Fruit fly (Drosophila melanogaster) whole organism, embryonic: ENCODE data around the gene CG42876.

Experiments used
- CG10267 ChIP-seq: fragments of 200-800 bp; sonication (Bioruptor generic); optimal IDR thresholded peaks from 2 replicates; lab custom pipeline; 2018; ENCODE audit warnings: missing biosample characterization, mild to moderate bottlenecking, missing genetic modification characterization, moderate library complexity
- CG12769 ChIP-seq: fragments of 200-800 bp; sonication (Bioruptor generic); optimal IDR thresholded peaks from 2 replicates; lab custom pipeline; 2019; ENCODE audit warnings: missing biosample characterization, mild to moderate bottlenecking, missing genetic modification characterization, moderate library complexity
- CG13287 ChIP-seq: fragments of 200-800 bp; sonication (Bioruptor generic); IDR thresholded peaks from 2 replicates; pipeline ENCODE4 v1.3.6; 2022; ENCODE audit warnings: missing biosample characterization, missing genetic modification characterization; ENCODE audit not compliant: partially characterized antibody
- CG14710 ChIP-seq: fragments of 200-800 bp; sonication (Bioruptor generic); optimal IDR thresholded peaks from 3 replicates; lab custom pipeline; 2019; ENCODE audit warnings: missing biosample characterization, mild to moderate bottlenecking, missing genetic modification characterization, moderate library complexity
- CG15269 ChIP-seq: fragments of 200-800 bp; sonication (Bioruptor generic); optimal IDR thresholded peaks from 2 replicates; lab custom pipeline; 2018; ENCODE audit warnings: missing biosample characterization, mild to moderate bottlenecking, missing genetic modification characterization, moderate library complexity
- CG16813 ChIP-seq: fragments of 200-800 bp; sonication (Bioruptor generic); IDR thresholded peaks from 3 replicates; pipeline ENCODE4 v1.3.6; 2022; ENCODE audit warnings: missing biosample characterization, missing genetic modification characterization; ENCODE audit not compliant: partially characterized antibody
- CG18764 ChIP-seq: fragments of 200-800 bp; sonication (Bioruptor generic); optimal IDR thresholded peaks from 3 replicates; lab custom pipeline; 2016; ENCODE audit warnings: missing biosample characterization, missing genetic modification characterization
- CG2120 ChIP-seq: fragments of 200-800 bp; sonication (Bioruptor generic); optimal IDR thresholded peaks from 3 replicates; lab custom pipeline; 2016; ENCODE audit warnings: missing biosample characterization, missing genetic modification characterization
- CG2199 ChIP-seq: fragments of 200-800 bp; sonication (Bioruptor generic); IDR thresholded peaks from 3 replicates; pipeline ENCODE4 v1.3.6; 2022; ENCODE audit warnings: missing biosample characterization, missing genetic modification characterization
- CG3726 ChIP-seq: fragments of 200-800 bp; sonication (Bioruptor generic); IDR thresholded peaks from 3 replicates; pipeline ENCODE4, ENCODE4 v1.3.6; 2022; ENCODE audit warnings: missing biosample characterization, missing genetic modification characterization
- CG8281 ChIP-seq: fragments of 200-800 bp; sonication (Bioruptor generic); optimal IDR thresholded peaks from 2 replicates; lab custom pipeline; 2018; ENCODE audit warnings: missing biosample characterization, mild to moderate bottlenecking, missing genetic modification characterization, moderate library complexity
- CG9437 ChIP-seq: fragments of 200-800 bp; sonication (Bioruptor generic); optimal IDR thresholded peaks from 2 replicates; lab custom pipeline; 2018; ENCODE audit warnings: missing biosample characterization, mild to moderate bottlenecking, missing genetic modification characterization
- Hr78 ChIP-seq, 2 experiments: fragments of 200-800 bp in 1 of 2; fragments of >200 bp in 1 of 2; sonication (Bioruptor generic) in 1 of 2; optimal IDR thresholded peaks; 2 replicates each; lab custom pipeline; 2017 to 2019; ENCODE audit warnings: missing biosample characterization in 2 of 2, missing genetic modification characterization in 2 of 2, mild to moderate bottlenecking in 1 of 2, moderate library complexity in 1 of 2
- Pdp1 ChIP-seq, 2 experiments: fragments of 200-800 bp; sonication (Bioruptor generic); optimal IDR thresholded peaks; 3 replicates each; lab custom pipeline; 2016; ENCODE audit warnings: missing biosample characterization in 2 of 2, missing genetic modification characterization in 2 of 2, mild to moderate bottlenecking in 1 of 2, moderate library complexity in 1 of 2
- Sox102F ChIP-seq: fragments of 200-800 bp; sonication (Bioruptor generic); optimal IDR thresholded peaks from 2 replicates; lab custom pipeline; 2018; ENCODE audit warnings: missing biosample characterization, mild to moderate bottlenecking, missing genetic modification characterization, moderate library complexity
- Trl ChIP-seq, 3 experiments: fragments of >200 bp in 2 of 3; fragments of 200-800 bp in 1 of 3; sonication (Bioruptor generic) in 1 of 3; optimal IDR thresholded peaks; 2 replicates in 1 of 3; 3 replicates in 2 of 3; lab custom pipeline; 2016 to 2017; ENCODE audit warnings: missing biosample characterization in 1 of 3, missing genetic modification characterization in 1 of 3
- ac ChIP-seq: fragments of 200-800 bp; sonication (Bioruptor generic); optimal IDR thresholded peaks from 3 replicates; lab custom pipeline; 2017; ENCODE audit warnings: missing biosample characterization, mild to moderate bottlenecking, missing genetic modification characterization
- chinmo ChIP-seq: fragments of 200-800 bp; sonication (Bioruptor generic); IDR thresholded peaks from 4 replicates; pipeline ENCODE4 v1.3.6; 2022; ENCODE audit warnings: missing biosample characterization, missing genetic modification characterization; ENCODE audit not compliant: partially characterized antibody
- chm ChIP-seq: fragments of 200-800 bp; sonication (Bioruptor generic); IDR thresholded peaks from 2 replicates; pipeline ENCODE4 v1.3.6; 2022; ENCODE audit warnings: missing biosample characterization, missing genetic modification characterization
- dimm ChIP-seq: fragments of 200-800 bp; sonication (Bioruptor generic); IDR thresholded peaks from 2 replicates; pipeline ENCODE4 v1.3.6; 2022; ENCODE audit warnings: missing biosample characterization, missing genetic modification characterization
- gfzf ChIP-seq: fragments of 200-800 bp; sonication (Bioruptor generic); optimal IDR thresholded peaks from 2 replicates; lab custom pipeline; 2016; ENCODE audit warnings: missing biosample characterization, mild to moderate bottlenecking, missing genetic modification characterization, moderate library complexity
- jing ChIP-seq: fragments of 200-800 bp; sonication (Bioruptor generic); optimal IDR thresholded peaks from 2 replicates; lab custom pipeline; 2018; ENCODE audit warnings: missing biosample characterization, mild to moderate bottlenecking, missing genetic modification characterization
- kni ChIP-seq: fragments of 200-800 bp; sonication (Bioruptor generic); optimal IDR thresholded peaks from 3 replicates; lab custom pipeline; 2017; ENCODE audit warnings: mild to moderate bottlenecking, missing biosample characterization, missing genetic modification reagents, missing genetic modification characterization
- prd ChIP-seq, 3 experiments: fragments of >200 bp in 2 of 3; fragments of 200-800 bp in 1 of 3; sonication (Bioruptor generic) in 1 of 3; optimal IDR thresholded peaks in 2 of 3; IDR thresholded peaks in 1 of 3; 2 replicates in 2 of 3; 3 replicates in 1 of 3; pipeline versions ENCODE4 v1.3.6 to Lab custom; 2017 to 2022; ENCODE audit warnings: missing biosample characterization in 1 of 3, missing genetic modification characterization in 1 of 3
- row ChIP-seq: fragments of 200-800 bp; sonication (Bioruptor generic); IDR thresholded peaks from 3 replicates; pipeline ENCODE4 v1.3.6; 2022; ENCODE audit warnings: missing biosample characterization, missing genetic modification characterization
- sd ChIP-seq: fragments of 200-800 bp; sonication (Bioruptor generic); optimal IDR thresholded peaks from 3 replicates; lab custom pipeline; 2018; ENCODE audit warnings: missing biosample characterization, mild to moderate bottlenecking, missing genetic modification characterization, moderate library complexity
- sr ChIP-seq: fragments of 200-800 bp; sonication (Bioruptor generic); IDR thresholded peaks from 3 replicates; pipeline ENCODE4 v1.3.6; 2022; ENCODE audit warnings: missing biosample characterization, missing genetic modification characterization
- stwl ChIP-seq: fragments of 200-800 bp; sonication (Bioruptor generic); optimal IDR thresholded peaks from 3 replicates; lab custom pipeline; 2018; ENCODE audit warnings: missing biosample characterization, mild to moderate bottlenecking, missing genetic modification characterization, moderate library complexity
- tap ChIP-seq: fragments of 200-800 bp; optimal IDR thresholded peaks from 3 replicates; lab custom pipeline; 2019; ENCODE audit warnings: missing biosample characterization, mild to moderate bottlenecking, missing genetic modification characterization, moderate library complexity
- vvl ChIP-seq: fragments of 200-800 bp; sonication (Bioruptor generic); IDR thresholded peaks from 2 replicates; pipeline ENCODE4 v1.3.6; 2022; ENCODE audit warnings: missing biosample characterization, missing genetic modification characterization
- z ChIP-seq: fragments of 200-800 bp; sonication (Bioruptor generic); IDR thresholded peaks from 3 replicates; pipeline ENCODE4 v1.3.6; 2022; ENCODE audit warnings: missing biosample characterization, missing genetic modification characterization
- zen ChIP-seq: fragments of 200-800 bp; sonication (Bioruptor generic); optimal IDR thresholded peaks from 3 replicates; lab custom pipeline; 2018; ENCODE audit warnings: missing biosample characterization, mild to moderate bottlenecking, missing genetic modification characterization, moderate library complexity

The CG42876 gene

DNA sequence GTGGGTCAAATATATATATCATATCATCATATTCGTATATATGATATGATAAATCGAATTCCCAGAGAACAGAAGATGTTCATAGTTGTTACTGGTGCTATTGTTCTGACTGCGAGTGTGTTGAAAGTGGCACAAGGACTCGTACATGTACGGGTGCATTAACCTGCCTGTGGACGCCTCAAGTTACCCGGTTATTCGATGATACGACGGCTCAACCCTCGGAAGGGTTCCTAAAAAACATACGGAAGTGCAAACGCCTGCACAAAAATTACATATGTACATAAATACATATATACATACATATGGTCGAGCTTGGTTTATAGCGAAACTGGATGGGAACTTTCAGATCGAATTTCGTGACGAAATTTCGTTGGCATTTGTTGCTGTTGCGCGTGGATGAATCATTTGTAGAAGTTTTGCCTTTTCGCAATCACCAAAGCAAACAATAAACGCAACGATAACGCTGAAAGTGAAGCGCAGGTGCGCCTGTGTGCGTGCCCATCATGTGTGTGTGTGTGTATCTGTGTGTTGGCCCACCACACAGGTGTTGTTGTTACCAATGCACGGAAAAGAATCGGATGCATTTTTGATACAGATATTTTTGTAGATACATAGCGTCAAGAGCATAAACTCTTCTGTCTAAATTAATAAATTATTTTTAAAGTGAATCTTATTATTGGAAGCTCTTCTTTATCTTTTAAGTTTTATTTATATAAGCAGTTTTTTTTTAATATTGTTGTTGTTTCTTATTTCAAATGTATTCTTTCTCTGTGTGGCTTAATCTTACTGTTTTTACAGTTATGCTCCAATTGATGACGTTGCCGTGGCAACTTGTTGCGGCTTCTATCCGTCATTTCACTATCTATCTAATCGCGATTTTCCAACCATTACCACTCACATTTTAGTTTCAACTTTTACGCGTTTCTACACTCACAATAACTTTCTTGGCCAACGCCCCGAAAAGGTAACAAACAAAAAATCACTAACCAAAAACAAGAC is 50.2 kb downstream of the CG42876 start (continued):
- TF ChIP-seq CG14710 (tag; lab: Kevin White, UChicago) = peak; percentile 71
- no peak for TF ChIP-seq sr (GFP tag; lab: Robert Waterston, UW)
- peak; percentile 76 for TF ChIP-seq tap
- TF ChIP-seq CG3726 (GFP tag; lab: Robert Waterston, UW) = 0 out of 3 replicates have a peak, but pooled peaks have one; percentile 50
- no peak for TF ChIP-seq dimm (GFP tag; lab: Robert Waterston, UW)
- TF ChIP-seq CG18764 (GFP tag; lab: Kevin White, UChicago) = peak; percentile 46
- TF ChIP-seq CG8281 (tag; lab: Kevin White, UChicago) = peak; percentile 41
- no peak for TF ChIP-seq Trl (optimal IDR thresholded peaks at IDR 0.05; lab: Kevin White, UChicago)
- TF ChIP-seq Trl (GFP tag; optimal IDR thresholded peaks at IDR 0.05; lab: Kevin White, UChicago) = no peak
- TF ChIP-seq, all 482 proteins: peak for 285

DNA sequence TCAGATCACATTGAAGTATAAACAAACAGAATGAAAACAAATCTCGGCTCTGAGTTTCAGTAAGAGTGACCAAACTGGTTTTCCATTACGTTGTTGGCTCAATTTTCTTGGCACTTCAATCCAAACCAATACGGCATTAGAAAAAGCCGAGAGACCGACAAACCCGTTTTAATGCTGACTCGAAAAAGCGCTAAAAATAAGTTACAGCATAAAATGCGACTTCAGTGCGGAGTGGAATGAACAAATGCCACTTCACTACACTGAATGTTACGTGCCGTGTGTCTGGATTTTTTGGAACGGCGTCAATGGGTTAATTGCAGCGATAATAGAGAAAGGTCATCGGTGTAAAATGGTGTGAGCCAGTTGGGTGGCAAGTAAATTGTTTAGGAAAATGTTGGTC is 51.3 kb downstream of the CG42876 start:
- TF ChIP-seq jing (no peak), CG2120 (peak; percentile 5), CG12769 (tag; lab: Kevin White, UChicago) (peak; percentile 2), vvl (peak; percentile 44), sd (peak; percentile 7), Hr78 (GFP tag; optimal IDR thresholded peaks at IDR 0.05; lab: Kevin White, UChicago) (peak in 1 of 2 experiments; percentile 73), prd (optimal IDR thresholded peaks at IDR 0.05; lab: Kevin White, UChicago) (no peak), prd (GFP tag; IDR thresholded peaks at IDR 0.05; lab: Robert Waterston, UW) (0 out of 3 replicates have a peak, but pooled peaks have one; percentile 12), CG13287 (GFP tag; lab: Robert Waterston, UW) (peak; percentile 25; the same call in 1 of the 2 replicates), ac (no peak), row (GFP tag; lab: Robert Waterston, UW) (peak; percentile 27; the same call in 1 of the 3 replicates), chinmo (GFP tag; lab: Robert Waterston, UW) (peak; percentile 73; the same call in 1 of the 4 replicates), Sox102F (GFP tag; lab: Kevin White, UChicago) (no peak), chm (no peak), CG15269 (tag; lab: Kevin White, UChicago) (peak; percentile 29), z (GFP tag; lab: Robert Waterston, UW) (peak; percentile 82), CG16813 (no peak), gfzf (peak; percentile 29), stwl (tag; lab: Kevin White, UChicago) (peak; percentile 65), CG10267 (tag; lab: Kevin White, UChicago) (peak; percentile 7), Pdp1 (GFP tag; optimal IDR thresholded peaks at IDR 0.05; lab: Kevin White, UChicago) (peak in 1 of 2 experiments; percentile 89), CG2199 (GFP tag; lab: Robert Waterston, UW) (peak; percentile 54; the same call in 1 of the 3 replicates), zen (tag; lab: Kevin White, UChicago) (no peak), CG9437 (GFP tag; lab: Kevin White, UChicago) (peak; percentile 80), kni (GFP tag; lab: Kevin White, UChicago) (peak; percentile 21)
- TF ChIP-seq, all 482 proteins: peak for 18
